Worm (Caenorhabditis elegans) whole organism, midembryonic: ENCODE results near the gene srh-179.

Experiments
- T22C8.4 ChIP-seq: fragments of 200-800 bp; sonication (Bioruptor generic); IDR thresholded peaks from 2 replicates; pipeline ENCODE4 v1.3.6; 2022; ENCODE audit warnings: missing genetic modification characterization, missing compliant biosample characterization
- cog-1 ChIP-seq: sonication (generic microtip); optimal IDR thresholded peaks from 2 replicates; lab custom pipeline; 2016; ENCODE audit warnings: missing genetic modification characterization, missing compliant biosample characterization
- flt-1 ChIP-seq: fragments of 200-800 bp; sonication (Bioruptor generic); IDR thresholded peaks from 2 replicates; pipeline ENCODE4 v1.3.6; 2022; ENCODE audit warnings: missing genetic modification characterization, missing compliant biosample characterization
- klf-2 ChIP-seq: fragments of 200-800 bp; sonication (Bioruptor generic); conservative IDR thresholded peaks from 2 replicates; pipeline ENCODE4 v1.3.6; 2022; ENCODE audit warnings: missing genetic modification reagents, missing genetic modification characterization, missing compliant biosample characterization
- med-1 ChIP-seq: sonication (generic microtip); optimal IDR thresholded peaks from 2 replicates; lab custom pipeline; 2017; ENCODE audit warnings: missing genetic modification characterization, mild to moderate bottlenecking, missing compliant biosample characterization, antibody characterized with exemption, missing genetic modification reagents; ENCODE audit not compliant: insufficient read depth
- ref-1 ChIP-seq: fragments of 200-800 bp; sonication (Bioruptor generic); conservative IDR thresholded peaks from 2 replicates; pipeline ENCODE4 v1.3.6; 2022; ENCODE audit warnings: missing genetic modification reagents, missing genetic modification characterization, missing compliant biosample characterization
- tab-1 ChIP-seq: fragments of 200-800 bp; sonication (Bioruptor generic); IDR thresholded peaks from 2 replicates; pipeline ENCODE4 v1.3.6; 2022; ENCODE audit warnings: missing genetic modification characterization, missing compliant biosample characterization
- ztf-23 ChIP-seq: fragments of 200-800 bp; sonication (Bioruptor generic); IDR thresholded peaks from 2 replicates; pipeline ENCODE4 v1.3.6; 2022; ENCODE audit warnings: missing genetic modification reagents, missing genetic modification characterization, missing compliant biosample characterization
- ztf-29 ChIP-seq: fragments of 200-800 bp; sonication (Bioruptor generic); IDR thresholded peaks from 2 replicates; pipeline ENCODE4 v1.3.6; 2022; ENCODE audit warnings: missing genetic modification reagents, missing genetic modification characterization, missing compliant biosample characterization

Gene srh-179

ce11 chrV:18462365-18462837 is 13.8 kb upstream of the srh-179 start, which contains the start of gene ZK228.4:
Gene ZK228.4 (plus strand): TSS chrV:18462787.
- TF ChIP-seq med-1 (GFP tag; lab: Kevin White, UChicago) (no peak), flt-1 (GFP tag; lab: Robert Waterston, UW) (no peak), cog-1 (tag; lab: Kevin White, UChicago) (no peak), ztf-29 (no peak), tab-1 (GFP tag; lab: Robert Waterston, UW) (no peak), T22C8.4 (GFP tag; lab: Robert Waterston, UW) (no peak), ref-1 (no peak), ztf-23 (no peak), klf-2 (GFP tag; lab: Robert Waterston, UW) (no peak)

ce11 chrV:18468097-18468496 is 8.1 kb upstream of the srh-179 start, which contains the start of gene ZK228.13:
Gene ZK228.13 (minus strand): TSS chrV:18468197.
- TF ChIP-seq tab-1 (GFP tag; lab: Robert Waterston, UW) (no peak), cog-1 (tag; lab: Kevin White, UChicago) (no peak), ztf-29 (no peak), ztf-23 (no peak), flt-1 (GFP tag; lab: Robert Waterston, UW) (no peak), klf-2 (GFP tag; lab: Robert Waterston, UW) (no peak), T22C8.4 (GFP tag; lab: Robert Waterston, UW) (no peak), ref-1 (no peak), med-1 (GFP tag; lab: Kevin White, UChicago) (no peak)

DNA sequence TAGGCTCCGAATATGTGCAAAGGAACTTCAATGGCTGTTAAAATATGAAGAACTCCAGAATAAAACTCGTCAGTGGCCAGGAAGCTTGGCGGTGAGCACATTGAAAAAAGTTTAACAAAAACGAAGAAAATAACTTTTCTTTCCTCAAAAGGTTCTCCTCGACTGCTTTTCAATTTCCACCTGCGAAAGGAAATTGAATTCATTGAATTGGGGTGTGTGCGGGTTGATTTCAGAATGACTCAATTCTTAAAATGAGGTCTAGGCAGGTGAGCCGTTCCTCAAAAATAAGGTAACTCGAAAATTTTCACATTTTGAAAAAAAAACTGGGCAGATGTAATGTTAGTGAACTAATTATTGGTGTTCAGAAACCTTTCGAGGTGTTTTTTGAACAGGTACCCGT is 2.8 kb upstream of the srh-179 start, which contains the start of gene srh-182:
srh-182 (minus strand) TSS at position 101 of the 400 bp plus-strand sequence.
- TF ChIP-seq T22C8.4 (GFP tag; lab: Robert Waterston, UW) (no peak), med-1 (GFP tag; lab: Kevin White, UChicago) (no peak), cog-1 (tag; lab: Kevin White, UChicago) (no peak), flt-1 (GFP tag; lab: Robert Waterston, UW) (no peak), ref-1 (no peak), tab-1 (GFP tag; lab: Robert Waterston, UW) (no peak), ztf-23 (no peak), ztf-29 (no peak), klf-2 (GFP tag; lab: Robert Waterston, UW) (no peak)

DNA sequence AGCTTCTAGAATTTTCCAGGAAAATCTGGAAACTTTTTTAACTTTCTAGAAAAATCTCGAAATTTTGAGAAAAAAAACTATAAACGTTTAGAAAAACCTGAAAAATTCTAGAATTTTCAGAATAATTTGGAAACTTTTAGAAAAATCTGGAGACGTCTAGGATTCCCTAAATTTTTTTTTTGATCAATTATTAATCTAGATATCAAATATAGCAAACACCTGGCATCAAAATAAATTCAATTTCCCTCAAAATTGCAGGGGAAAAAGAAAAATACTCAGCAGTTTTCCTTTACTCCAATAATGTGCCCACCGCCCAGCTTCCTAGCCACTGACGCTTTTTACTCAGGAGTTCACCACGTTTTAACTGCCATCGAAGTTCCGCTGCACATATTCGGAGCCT is 2.0 kb upstream of the srh-179 start, which contains the start of gene srh-181:
srh-181 (plus strand) TSS at position 301 of the 400 bp plus-strand sequence.
- TF ChIP-seq tab-1 (GFP tag; lab: Robert Waterston, UW): no peak

DNA sequence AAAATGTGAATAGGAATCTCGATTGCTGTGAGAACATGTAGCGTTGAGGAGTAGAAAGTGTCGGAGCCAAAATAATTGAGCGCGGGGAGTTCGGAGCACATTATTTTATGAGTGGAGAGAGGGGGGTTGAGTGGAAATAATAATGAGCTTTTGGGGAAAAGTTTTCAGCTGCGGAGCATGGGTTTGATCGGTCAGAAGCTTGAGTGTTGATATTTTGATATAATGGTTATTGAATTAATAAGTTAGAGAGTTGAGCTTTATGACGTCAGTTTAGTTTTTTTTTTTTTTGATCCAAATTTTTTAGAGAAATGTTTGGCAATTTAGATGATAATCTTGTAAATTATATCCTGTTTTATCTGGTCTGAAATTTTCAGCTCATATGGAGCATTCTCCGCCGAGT is 4.0 kb downstream of the srh-179 start, which contains the start of gene srh-178:
srh-178 (minus strand) TSS at position 101 of the 400 bp plus-strand sequence.
- TF ChIP-seq ref-1 (no peak), klf-2 (GFP tag; lab: Robert Waterston, UW) (no peak), ztf-23 (no peak), tab-1 (GFP tag; lab: Robert Waterston, UW) (no peak), cog-1 (tag; lab: Kevin White, UChicago) (no peak), T22C8.4 (GFP tag; lab: Robert Waterston, UW) (no peak), med-1 (GFP tag; lab: Kevin White, UChicago) (no peak)

- TF ChIP-seq ztf-23 (no peak), ref-1 (no peak), klf-2 (GFP tag; lab: Robert Waterston, UW) (no peak), flt-1 (GFP tag; lab: Robert Waterston, UW) (no peak), med-1 (GFP tag; lab: Kevin White, UChicago) (no peak), tab-1 (GFP tag; lab: Robert Waterston, UW) (no peak), cog-1 (tag; lab: Kevin White, UChicago) (no peak), ztf-29 (no peak), T22C8.4 (GFP tag; lab: Robert Waterston, UW) (no peak)
Measured at ce11 chrV:18487158-18487557, 11.0 kb downstream of the srh-179 start, which contains the start of gene Y51A2D.18. Gene Y51A2D.18 (minus strand): TSS chrV:18487258.

DNA sequence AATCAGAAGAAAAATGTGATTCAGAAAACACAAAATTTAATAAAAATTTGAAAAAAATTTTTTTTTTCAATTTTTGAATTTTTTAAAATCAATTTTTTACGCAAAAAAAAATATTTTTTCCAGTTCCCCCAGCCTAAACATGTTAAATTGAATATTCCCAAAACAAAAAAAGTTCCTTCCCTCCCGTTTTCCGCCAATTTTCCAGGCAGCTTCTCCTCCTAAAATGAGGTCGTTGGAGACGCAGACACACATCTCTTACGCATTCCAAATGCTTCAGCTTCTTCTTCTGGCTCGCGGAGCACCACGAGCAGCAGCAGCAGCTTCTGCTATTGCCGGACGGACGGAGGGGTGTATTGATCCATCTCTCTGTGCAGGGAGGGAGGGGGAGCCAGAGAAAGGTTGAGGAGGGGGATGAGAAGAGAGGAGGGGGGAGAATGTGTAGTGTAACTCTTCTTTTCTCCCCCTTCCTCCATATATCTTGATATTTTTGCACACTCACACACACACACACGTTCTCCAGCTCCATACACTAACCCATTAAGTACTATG is 14.2 kb downstream of the srh-179 start:
- TF ChIP-seq cog-1 (tag; lab: Kevin White, UChicago) (peak; percentile 8), med-1 (GFP tag; lab: Kevin White, UChicago) (no peak), T22C8.4 (GFP tag; lab: Robert Waterston, UW) (peak; percentile 66), klf-2 (GFP tag; lab: Robert Waterston, UW) (no peak), ztf-29 (no peak), flt-1 (GFP tag; lab: Robert Waterston, UW) (no peak), ztf-23 (0 out of 2 replicates have a peak, but pooled peaks have one; percentile 60), tab-1 (GFP tag; lab: Robert Waterston, UW) (0 out of 2 replicates have a peak, but pooled peaks have one; percentile 4), ref-1 (no peak)

DNA sequence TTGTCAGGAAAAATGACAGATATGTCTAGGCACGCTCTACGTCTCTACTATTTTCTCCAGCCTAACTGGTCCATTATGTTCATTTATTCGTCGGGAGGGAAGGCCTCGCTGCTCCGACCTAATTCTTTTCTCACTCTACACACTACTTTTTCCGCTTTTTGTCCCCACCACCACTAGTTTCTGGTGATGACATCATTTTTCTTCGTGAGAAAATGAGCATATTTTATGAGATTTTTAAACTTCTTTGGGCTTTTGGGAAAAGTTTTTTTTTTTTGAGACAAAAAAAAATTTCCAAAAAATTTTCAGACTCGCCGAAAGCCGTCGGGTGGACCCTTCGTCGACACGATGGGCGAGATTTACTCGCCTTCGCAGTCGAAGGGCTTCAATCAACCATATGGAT is 15.8 kb downstream of the srh-179 start, which contains the start of gene slo-1:
slo-1 (plus strand) TSS at position 301 of the 400 bp plus-strand sequence.
- TF ChIP-seq med-1 (GFP tag; lab: Kevin White, UChicago) (no peak), ref-1 (no peak), cog-1 (tag; lab: Kevin White, UChicago) (no peak), T22C8.4 (GFP tag; lab: Robert Waterston, UW) (no peak)

DNA sequence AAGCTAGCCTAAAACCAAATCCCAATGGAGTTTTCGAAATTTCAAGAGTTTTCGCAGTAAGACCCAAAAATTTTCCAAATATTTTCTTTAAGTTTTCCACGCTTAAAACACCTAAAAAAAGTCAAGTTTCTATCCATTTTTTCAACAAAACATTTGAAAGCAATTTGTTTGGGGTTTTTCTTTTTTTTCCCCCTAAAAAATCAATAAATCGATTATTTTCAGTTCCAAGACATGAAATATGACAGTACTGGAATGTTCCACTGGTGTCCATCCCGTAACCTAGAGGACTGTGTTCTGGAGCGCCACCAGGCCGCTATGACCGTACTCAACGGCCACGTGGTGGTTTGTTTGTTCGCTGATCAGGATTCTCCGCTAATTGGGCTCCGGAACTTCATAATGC is 28.4 kb downstream of the srh-179 start:
- TF ChIP-seq cog-1 (tag; lab: Kevin White, UChicago) (no peak), T22C8.4 (GFP tag; lab: Robert Waterston, UW) (0 out of 2 replicates have a peak, but pooled peaks have one; percentile 30)

ce11 chrV:18506772-18507171 is 30.6 kb downstream of the srh-179 start:
- TF ChIP-seq ztf-23 (no peak), med-1 (GFP tag; lab: Kevin White, UChicago) (no peak), flt-1 (GFP tag; lab: Robert Waterston, UW) (no peak)
